Fruit fly (Drosophila melanogaster) whole organism, embryonic: ENCODE results near the gene Csk.

ENCODE experiments used
- ATbp ChIP-seq: fragments of 200-800 bp; sonication (Bioruptor generic); optimal IDR thresholded peaks from 2 replicates; lab custom pipeline; 2017; ENCODE audit warnings: missing biosample characterization, mild to moderate bottlenecking, missing genetic modification characterization, missing genetic modification reagents
- CG1024 ChIP-seq: fragments of 200-800 bp; sonication (Bioruptor generic); IDR thresholded peaks from 2 replicates; pipeline ENCODE4 v1.3.6; 2022; ENCODE audit warnings: missing biosample characterization, missing genetic modification characterization
- CG10959 ChIP-seq: fragments of 200-800 bp; sonication (Bioruptor generic); IDR thresholded peaks from 2 replicates; pipeline ENCODE4 v1.3.6; 2022; ENCODE audit warnings: missing biosample characterization, missing genetic modification characterization
- CG11560 ChIP-seq: fragments of 200-800 bp; sonication (Bioruptor generic); IDR thresholded peaks from 3 replicates; pipeline ENCODE4 v1.3.6; 2022; ENCODE audit warnings: missing biosample characterization, missing genetic modification characterization
- CG13624 ChIP-seq: fragments of 200-800 bp; sonication (Bioruptor generic); optimal IDR thresholded peaks from 2 replicates; lab custom pipeline; 2016; ENCODE audit warnings: missing biosample characterization, missing genetic modification characterization
- CG15479 ChIP-seq: fragments of 200-800 bp; sonication (Bioruptor generic); optimal IDR thresholded peaks from 3 replicates; lab custom pipeline; 2019; ENCODE audit warnings: missing biosample characterization, mild to moderate bottlenecking, missing genetic modification characterization, moderate library complexity
- CG15601 ChIP-seq: fragments of 200-800 bp; sonication (Bioruptor generic); optimal IDR thresholded peaks from 3 replicates; lab custom pipeline; 2019; ENCODE audit warnings: missing biosample characterization, mild to moderate bottlenecking, missing genetic modification characterization, moderate library complexity
- CG17829 ChIP-seq: fragments of 200-800 bp; optimal IDR thresholded peaks from 2 replicates; lab custom pipeline; 2019; ENCODE audit warnings: missing biosample characterization, mild to moderate bottlenecking, missing genetic modification characterization, moderate library complexity
- CG1792 ChIP-seq: fragments of 200-800 bp; sonication (Bioruptor generic); optimal IDR thresholded peaks from 2 replicates; lab custom pipeline; 2016; ENCODE audit warnings: missing biosample characterization, missing genetic modification characterization
- CG18764 ChIP-seq: fragments of 200-800 bp; sonication (Bioruptor generic); optimal IDR thresholded peaks from 3 replicates; lab custom pipeline; 2016; ENCODE audit warnings: missing biosample characterization, missing genetic modification characterization
- CG2199 ChIP-seq: fragments of 200-800 bp; sonication (Bioruptor generic); IDR thresholded peaks from 3 replicates; pipeline ENCODE4 v1.3.6; 2022; ENCODE audit warnings: missing biosample characterization, missing genetic modification characterization
- CG2678 ChIP-seq: fragments of 200-800 bp; sonication (Bioruptor generic); optimal IDR thresholded peaks from 3 replicates; lab custom pipeline; 2019; ENCODE audit warnings: missing biosample characterization, mild to moderate bottlenecking, missing genetic modification characterization, moderate library complexity
- CG30431 ChIP-seq: fragments of 200-800 bp; sonication (Bioruptor generic); optimal IDR thresholded peaks from 2 replicates; lab custom pipeline; 2017; ENCODE audit warnings: missing biosample characterization, missing genetic modification characterization
- CG3163 ChIP-seq: fragments of 200-800 bp; sonication (Bioruptor generic); optimal IDR thresholded peaks from 3 replicates; lab custom pipeline; 2016; ENCODE audit warnings: missing biosample characterization, missing genetic modification characterization
- CG4424 ChIP-seq: fragments of 200-800 bp; sonication (Bioruptor generic); optimal IDR thresholded peaks from 3 replicates; lab custom pipeline; 2016; ENCODE audit warnings: missing biosample characterization, missing genetic modification characterization
- CG5180 ChIP-seq: fragments of 200-800 bp; sonication (Bioruptor generic); optimal IDR thresholded peaks from 3 replicates; lab custom pipeline; 2017; ENCODE audit warnings: missing biosample characterization, missing genetic modification characterization, mild to moderate bottlenecking, moderate library complexity, missing genetic modification reagents
- CG6813 ChIP-seq: fragments of 200-800 bp; sonication (Bioruptor generic); optimal IDR thresholded peaks from 2 replicates; lab custom pipeline; 2017; ENCODE audit warnings: missing biosample characterization, missing genetic modification characterization, mild to moderate bottlenecking, moderate library complexity, missing genetic modification reagents
- CG9817 ChIP-seq: fragments of 200-800 bp; sonication (Bioruptor generic); optimal IDR thresholded peaks from 2 replicates; lab custom pipeline; 2018; ENCODE audit warnings: missing biosample characterization, mild to moderate bottlenecking, missing genetic modification characterization, moderate library complexity
- CG9932 ChIP-seq: fragments of 200-800 bp; sonication (Bioruptor generic); IDR thresholded peaks from 2 replicates; pipeline ENCODE4 v1.3.6; 2022; ENCODE audit warnings: missing biosample characterization, missing genetic modification characterization
- D19A ChIP-seq: fragments of 200-800 bp; optimal IDR thresholded peaks from 3 replicates; lab custom pipeline; 2019; ENCODE audit warnings: missing biosample characterization, mild to moderate bottlenecking, missing genetic modification characterization, moderate library complexity
- Dip3 ChIP-seq: fragments of 200-800 bp; sonication (Bioruptor generic); optimal IDR thresholded peaks from 3 replicates; lab custom pipeline; 2016; ENCODE audit warnings: missing biosample characterization, missing genetic modification characterization
- E2f1 ChIP-seq: fragments of 200-800 bp; sonication (Bioruptor generic); IDR thresholded peaks from 2 replicates; pipeline ENCODE4 v1.3.6; 2022; ENCODE audit warnings: missing biosample characterization, missing genetic modification characterization
- Hand ChIP-seq: fragments of 200-800 bp; sonication (Bioruptor generic); optimal IDR thresholded peaks from 2 replicates; lab custom pipeline; 2017; ENCODE audit warnings: mild to moderate bottlenecking, missing biosample characterization, missing genetic modification reagents, missing genetic modification characterization
- Hsf ChIP-seq: fragments of 200-800 bp; sonication (Bioruptor generic); optimal IDR thresholded peaks from 3 replicates; lab custom pipeline; 2016; ENCODE audit warnings: missing biosample characterization, missing genetic modification characterization
- MESR4 ChIP-seq: fragments of 200-800 bp; sonication (Bioruptor generic); optimal IDR thresholded peaks from 2 replicates; lab custom pipeline; 2018; ENCODE audit warnings: missing biosample characterization, mild to moderate bottlenecking, missing genetic modification characterization, moderate library complexity
- Nf-YC ChIP-seq: fragments of 200-800 bp; optimal IDR thresholded peaks from 3 replicates; lab custom pipeline; 2019; ENCODE audit warnings: missing biosample characterization, mild to moderate bottlenecking, missing genetic modification characterization, moderate library complexity
- Sin3A ChIP-seq: fragments of >200 bp; optimal IDR thresholded peaks from 2 replicates; lab custom pipeline; 2018
- Stat92E ChIP-seq, 3 experiments: fragments of >200 bp in 2 of 3; fragments of 200-800 bp in 1 of 3; sonication (Bioruptor generic) in 1 of 3; optimal IDR thresholded peaks; 2 replicates each; lab custom pipeline; 2017 to 2019; ENCODE audit warnings: missing biosample characterization in 3 of 3, missing genetic modification characterization in 3 of 3, mild to moderate bottlenecking in 1 of 3, moderate library complexity in 1 of 3
- bigmax ChIP-seq: fragments of 200-800 bp; sonication (Bioruptor generic); optimal IDR thresholded peaks from 2 replicates; lab custom pipeline; 2018; ENCODE audit warnings: missing biosample characterization, mild to moderate bottlenecking, missing genetic modification characterization
- chinmo ChIP-seq: fragments of 200-800 bp; sonication (Bioruptor generic); IDR thresholded peaks from 4 replicates; pipeline ENCODE4 v1.3.6; 2022; ENCODE audit warnings: missing biosample characterization, missing genetic modification characterization; ENCODE audit not compliant: partially characterized antibody
- eve ChIP-seq, 2 experiments: fragments of >200 bp; optimal IDR thresholded peaks; 2 replicates each; lab custom pipeline; 2017; ENCODE audit warnings: missing biosample characterization in 2 of 2, missing genetic modification characterization in 2 of 2
- fd96Cb ChIP-seq: fragments of 200-800 bp; sonication (Bioruptor generic); optimal IDR thresholded peaks from 2 replicates; lab custom pipeline; 2018; ENCODE audit warnings: missing biosample characterization, mild to moderate bottlenecking, missing genetic modification characterization, moderate library complexity
- gro ChIP-seq: fragments of 200-800 bp; sonication (Bioruptor generic); optimal IDR thresholded peaks from 2 replicates; lab custom pipeline; 2016; ENCODE audit warnings: missing biosample characterization, missing genetic modification characterization
- inv ChIP-seq: fragments of 200-800 bp; sonication (Bioruptor generic); IDR thresholded peaks from 2 replicates; pipeline ENCODE4 v1.3.6; 2022; ENCODE audit warnings: missing biosample characterization, missing genetic modification characterization; ENCODE audit not compliant: partially characterized antibody
- jumu ChIP-seq: fragments of 200-800 bp; sonication (Bioruptor generic); optimal IDR thresholded peaks from 3 replicates; lab custom pipeline; 2016; ENCODE audit warnings: missing biosample characterization, missing genetic modification characterization
- klu ChIP-seq: fragments of 200-800 bp; sonication (Bioruptor generic); IDR thresholded peaks from 2 replicates; pipeline ENCODE4 v1.3.6; 2022; ENCODE audit warnings: missing biosample characterization, missing genetic modification characterization
- lbe ChIP-seq: fragments of 200-800 bp; sonication (Bioruptor generic); optimal IDR thresholded peaks from 2 replicates; lab custom pipeline; 2016; ENCODE audit warnings: missing biosample characterization, mild to moderate bottlenecking, missing genetic modification characterization
- lilli ChIP-seq: fragments of 200-800 bp; sonication (Bioruptor generic); optimal IDR thresholded peaks from 3 replicates; lab custom pipeline; 2016; ENCODE audit warnings: missing biosample characterization, missing genetic modification characterization
- mam ChIP-seq: fragments of 200-800 bp; sonication (Bioruptor generic); optimal IDR thresholded peaks from 3 replicates; lab custom pipeline; 2016; ENCODE audit warnings: missing biosample characterization, missing genetic modification characterization
- nerfin-2 ChIP-seq: fragments of 200-800 bp; sonication (Bioruptor generic); IDR thresholded peaks from 2 replicates; pipeline ENCODE4 v1.3.6; 2022; ENCODE audit warnings: missing biosample characterization, missing genetic modification characterization; ENCODE audit not compliant: partially characterized antibody
- nom ChIP-seq: fragments of 200-800 bp; sonication (Bioruptor generic); optimal IDR thresholded peaks from 2 replicates; lab custom pipeline; 2017; ENCODE audit warnings: missing biosample characterization, missing genetic modification characterization, mild to moderate bottlenecking, moderate library complexity, missing genetic modification reagents
- otp ChIP-seq: fragments of 200-800 bp; sonication (Bioruptor generic); IDR thresholded peaks from 3 replicates; pipeline ENCODE4, ENCODE4 v1.3.6; 2022; ENCODE audit warnings: missing biosample characterization, missing genetic modification characterization
- pzg ChIP-seq: fragments of 200-800 bp; sonication (Bioruptor generic); optimal IDR thresholded peaks from 3 replicates; lab custom pipeline; 2018; ENCODE audit warnings: missing biosample characterization, mild to moderate bottlenecking, missing genetic modification characterization, moderate library complexity
- salm ChIP-seq: fragments of 200-800 bp; sonication (Bioruptor generic); optimal IDR thresholded peaks from 2 replicates; lab custom pipeline; 2018; ENCODE audit warnings: missing biosample characterization, mild to moderate bottlenecking, missing genetic modification characterization
- sd ChIP-seq: fragments of 200-800 bp; sonication (Bioruptor generic); optimal IDR thresholded peaks from 3 replicates; lab custom pipeline; 2018; ENCODE audit warnings: missing biosample characterization, mild to moderate bottlenecking, missing genetic modification characterization, moderate library complexity
- sens ChIP-seq: fragments of 200-800 bp; sonication (Bioruptor generic); peaks from one replicate; lab custom pipeline; 2016; ENCODE audit warnings: missing biosample characterization, missing genetic modification characterization
- tll ChIP-seq, 2 experiments: fragments of 200-800 bp in 1 of 2; fragments of >200 bp in 1 of 2; sonication (Bioruptor generic) in 1 of 2; optimal IDR thresholded peaks; 2 replicates each; lab custom pipeline; 2017 to 2019; ENCODE audit warnings: missing biosample characterization in 2 of 2, missing genetic modification characterization in 2 of 2, mild to moderate bottlenecking in 1 of 2, moderate library complexity in 1 of 2
- trem ChIP-seq: fragments of 200-800 bp; optimal IDR thresholded peaks from 3 replicates; lab custom pipeline; 2019; ENCODE audit warnings: missing biosample characterization, mild to moderate bottlenecking, missing genetic modification characterization, moderate library complexity

Gene Csk

DNA sequence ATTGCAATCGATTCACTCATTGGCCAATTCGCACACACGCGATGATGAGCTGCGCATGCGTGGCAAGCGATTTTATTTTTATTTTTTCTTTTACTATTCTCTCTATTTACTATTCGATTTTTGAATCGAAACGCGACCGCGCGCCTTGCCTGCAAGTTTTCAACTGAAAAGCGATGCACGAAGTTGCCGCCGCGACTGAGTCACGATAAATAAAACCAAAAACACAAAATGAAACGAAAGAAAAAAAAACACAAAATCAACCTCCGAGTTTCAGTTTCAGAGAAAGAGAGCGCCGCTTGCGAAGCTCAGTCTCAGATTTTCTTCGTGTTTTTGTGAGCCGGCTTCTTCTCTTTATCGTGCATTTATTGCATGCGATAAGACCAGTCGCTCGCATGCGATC is 3.7 kb downstream of the Csk start (continued):
- TF ChIP-seq CG1024 (GFP tag; lab: Robert Waterston, UW): no peak
- TF ChIP-seq nom (GFP tag; lab: Kevin White, UChicago): peak; percentile 98
- no peak for TF ChIP-seq sens (GFP tag; lab: Kevin White, UChicago)
- TF ChIP-seq Hsf (GFP tag; lab: Kevin White, UChicago): no peak
- TF ChIP-seq CG15479 (GFP tag; lab: Kevin White, UChicago): no peak
- TF ChIP-seq otp (GFP tag; lab: Robert Waterston, UW): 0 out of 3 replicates have a peak, but pooled peaks have one; percentile 4
- TF ChIP-seq ATbp (GFP tag; lab: Kevin White, UChicago): peak; percentile 2
- TF ChIP-seq CG2199: 0 out of 3 replicates have a peak, but pooled peaks have one; percentile 42

DNA sequence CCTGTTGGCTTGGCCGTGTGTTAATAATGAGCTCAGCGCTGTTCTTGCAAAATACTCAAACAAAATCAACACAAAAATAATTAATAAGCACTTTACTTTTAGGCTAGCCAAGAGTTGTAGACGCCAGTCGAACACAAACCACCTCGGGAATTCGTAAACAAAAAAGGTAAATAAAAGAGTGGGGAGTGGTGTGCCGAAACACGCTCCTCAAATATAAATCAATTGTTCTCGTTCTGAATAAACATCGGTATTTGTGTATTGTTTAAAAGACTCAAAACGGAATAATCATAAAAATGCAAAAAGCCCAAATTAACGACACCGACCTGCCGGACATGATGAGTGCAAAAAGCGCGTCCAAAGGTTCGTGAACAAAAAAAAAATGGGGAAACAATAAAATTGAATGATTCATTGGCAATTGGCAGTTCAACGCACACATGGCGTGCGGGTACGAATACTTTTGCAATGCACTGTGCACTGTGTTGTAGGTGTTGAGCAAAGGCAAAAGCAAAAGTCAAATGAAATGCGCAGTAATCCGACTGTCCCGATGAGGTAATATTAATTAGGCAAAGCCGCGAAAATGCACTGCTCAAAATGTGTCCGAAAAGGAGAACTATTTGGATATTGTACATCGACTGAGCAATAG is 10.4 kb downstream of the Csk start:
- TF ChIP-seq CG13624: peak; percentile 37
- no peak for TF ChIP-seq trem (tag; lab: Kevin White, UChicago)
- TF ChIP-seq pzg (GFP tag; lab: Kevin White, UChicago): no peak
- peak; percentile 25 for TF ChIP-seq lilli
- TF ChIP-seq CG17829 (tag; lab: Kevin White, UChicago): no peak
- peak; percentile 38; the same call in 1 of the 2 replicates for TF ChIP-seq CG9932
- TF ChIP-seq CG3163 (GFP tag; lab: Kevin White, UChicago): no peak
- no peak for TF ChIP-seq D19A
- no peak for TF ChIP-seq Stat92E (GFP tag; optimal IDR thresholded peaks at IDR 0.05; lab: Kevin White, UChicago)
- peak; percentile 19 for TF ChIP-seq gro (GFP tag; lab: Kevin White, UChicago)
- TF ChIP-seq tll (GFP tag; optimal IDR thresholded peaks at IDR 0.05; lab: Kevin White, UChicago): no peak
- no peak for TF ChIP-seq CG15601 (tag; lab: Kevin White, UChicago)
- TF ChIP-seq CG10959 (GFP tag; lab: Robert Waterston, UW): no peak
- TF ChIP-seq chinmo (GFP tag; lab: Robert Waterston, UW): 0 out of 4 replicates have a peak, but pooled peaks have one; percentile 54
- TF ChIP-seq CG6813 (GFP tag; lab: Kevin White, UChicago): peak; percentile 16
- no peak for TF ChIP-seq CG4424 (GFP tag; lab: Kevin White, UChicago)
- no peak for TF ChIP-seq E2f1
- no peak for TF ChIP-seq Sin3A (lab: Kevin White, UChicago)
- no peak for TF ChIP-seq CG11560 (tag; lab: Robert Waterston, UW)
- no peak for TF ChIP-seq eve (GFP tag; optimal IDR thresholded peaks at IDR 0.05; lab: Kevin White, UChicago)
- TF ChIP-seq Nf-YC (tag; lab: Kevin White, UChicago): no peak
- peak; percentile 72 for TF ChIP-seq sd (tag; lab: Kevin White, UChicago)
- TF ChIP-seq inv (GFP tag; lab: Robert Waterston, UW): no peak
- TF ChIP-seq CG2678 (tag; lab: Kevin White, UChicago): peak; percentile 35
- TF ChIP-seq Hand: no peak
- TF ChIP-seq CG1792 (GFP tag; lab: Kevin White, UChicago): no peak
- no peak for TF ChIP-seq nerfin-2 (GFP tag; lab: Robert Waterston, UW)
- no peak for TF ChIP-seq CG9817 (tag; lab: Kevin White, UChicago)
- TF ChIP-seq mam (GFP tag; lab: Kevin White, UChicago): peak; percentile 5
- peak; percentile 10 for TF ChIP-seq lbe (GFP tag; lab: Kevin White, UChicago)
- no peak for TF ChIP-seq fd96Cb (tag; lab: Kevin White, UChicago)
- TF ChIP-seq CG5180 (GFP tag; lab: Kevin White, UChicago): no peak
- TF ChIP-seq Dip3 (GFP tag; lab: Kevin White, UChicago): no peak
- no peak for TF ChIP-seq bigmax
- TF ChIP-seq CG30431: no peak
- TF ChIP-seq CG18764: no peak
- TF ChIP-seq jumu (GFP tag; lab: Kevin White, UChicago): no peak
- no peak for TF ChIP-seq salm
- 0 out of 2 replicates have a peak, but pooled peaks have one; percentile 8 for TF ChIP-seq klu (GFP tag; lab: Robert Waterston, UW)
- no peak for TF ChIP-seq MESR4
- TF ChIP-seq ATbp (GFP tag; lab: Kevin White, UChicago): no peak
